Worm (Caenorhabditis elegans) whole organism, L1 larva: ENCODE data around the gene ins-15.

Experiments
- F16B12.6 ChIP-seq: fragments of 150-350 bp; optimal IDR thresholded peaks from 2 replicates; lab custom pipeline; 2014; ENCODE audit warnings: missing biosample characterization, missing genetic modification characterization
- aly-2 ChIP-seq: fragments of 150-350 bp; optimal IDR thresholded peaks from 2 replicates; lab custom pipeline; 2014; ENCODE audit warnings: missing biosample characterization, missing genetic modification characterization
- ceh-82 ChIP-seq, 3 experiments: fragments of 150-350 bp in 1 of 3; sonication (generic microtip) in 2 of 3; optimal IDR thresholded peaks; 2 replicates each; lab custom pipeline; 2014 to 2017; ENCODE audit warnings: missing biosample characterization in 3 of 3, missing genetic modification characterization in 3 of 3
- ets-5 ChIP-seq: fragments of 200-800 bp; sonication (Bioruptor generic); IDR thresholded peaks from 2 replicates; pipeline ENCODE4 v1.3.6; 2022; ENCODE audit warnings: missing genetic modification characterization, missing compliant biosample characterization
- fos-1 ChIP-seq: fragments of 150-350 bp; optimal IDR thresholded peaks from 2 replicates; lab custom pipeline; 2014; ENCODE audit warnings: missing biosample characterization, missing genetic modification characterization
- lin-39 ChIP-seq: fragments of 150-350 bp; optimal IDR thresholded peaks from 2 replicates; lab custom pipeline; 2014; ENCODE audit warnings: missing biosample characterization, missing genetic modification reagents, missing genetic modification characterization
- nhr-11 ChIP-seq: fragments of 150-350 bp; optimal IDR thresholded peaks from 2 replicates; lab custom pipeline; 2014; ENCODE audit warnings: missing biosample characterization, missing genetic modification characterization
- nhr-12 ChIP-seq: sonication (generic microtip); optimal IDR thresholded peaks from 2 replicates; lab custom pipeline; 2017; ENCODE audit warnings: missing biosample characterization, missing genetic modification characterization
- nhr-28 ChIP-seq: fragments of 150-350 bp; optimal IDR thresholded peaks from 2 replicates; lab custom pipeline; 2014; ENCODE audit warnings: missing biosample characterization, missing genetic modification characterization
- nhr-76 ChIP-seq: sonication (generic microtip); optimal IDR thresholded peaks from 2 replicates; lab custom pipeline; 2017; ENCODE audit warnings: missing biosample characterization, missing genetic modification characterization
- unc-98 ChIP-seq: fragments of 200-800 bp; sonication (Bioruptor generic); IDR thresholded peaks from 2 replicates; pipeline ENCODE4 v1.3.6; 2022; ENCODE audit warnings: missing genetic modification characterization, missing compliant biosample characterization
- zag-1 ChIP-seq: fragments of 150-350 bp; optimal IDR thresholded peaks from 2 replicates; lab custom pipeline; 2014; ENCODE audit warnings: missing biosample characterization, missing genetic modification characterization

- TF ChIP-seq ets-5 (GFP tag; lab: Robert Waterston, UW), result no peak
- TF ChIP-seq nhr-11 (tag; lab: Kevin White, UChicago), result no peak
- no peak for TF ChIP-seq nhr-76
- TF ChIP-seq nhr-28 (tag; lab: Kevin White, UChicago), result no peak
- TF ChIP-seq unc-98 (GFP tag; lab: Robert Waterston, UW), result no peak
- TF ChIP-seq aly-2, result no peak
- no peak for TF ChIP-seq lin-39 (tag; lab: Kevin White, UChicago)
- no peak for TF ChIP-seq nhr-12 (tag; lab: Kevin White, UChicago)
- TF ChIP-seq fos-1, result no peak
- TF ChIP-seq zag-1 (tag; lab: Kevin White, UChicago), result no peak
- TF ChIP-seq ceh-82 (tag; optimal IDR thresholded peaks at IDR 0.05; lab: Kevin White, UChicago), result no peak
- TF ChIP-seq F16B12.6 (tag; lab: Kevin White, UChicago), result no peak
Observed at ce11 chrII:6713003-6713402, 31.5 kb downstream of the ins-15 start.
